Worm (Caenorhabditis elegans): Measurements from ENCODE around the gene R05D8.11.

DNA sequence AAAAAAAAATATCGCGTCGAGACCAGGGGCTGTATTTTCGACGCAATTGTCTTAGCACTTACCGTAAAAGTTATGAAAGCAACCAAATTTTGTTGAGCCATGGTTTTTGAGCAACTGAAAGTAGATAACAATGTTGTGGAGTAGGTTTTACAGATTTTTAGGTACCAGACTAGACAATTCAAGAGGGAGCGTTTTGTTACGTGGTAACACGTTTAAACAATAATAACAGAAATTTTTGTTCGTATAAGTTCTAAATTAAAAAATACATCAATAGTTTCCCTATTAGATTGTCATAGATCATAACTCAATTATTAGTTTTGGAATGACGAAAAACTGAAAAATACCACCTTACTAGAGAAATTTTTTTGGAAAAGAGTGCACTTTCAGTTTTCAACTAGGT, 30.7 kb downstream of the R05D8.11 start, which contains the start of gene srx-24:
- no peak for TF ChIP-seq akir-1 (GFP tag; optimal IDR thresholded peaks at IDR 0.05)
- TF ChIP-seq F57A8.1 (GFP tag; optimal IDR thresholded peaks at IDR 0.05): no peak
- TF ChIP-seq ztf-6 (GFP tag; IDR thresholded peaks at IDR 0.05): no peak
- no peak for TF ChIP-seq F10E7.11 (tag; optimal IDR thresholded peaks at IDR 0.05)
- TF ChIP-seq nhr-179 (tag; optimal IDR thresholded peaks at IDR 0.05): no peak
- TF ChIP-seq B0336.3 (GFP tag; IDR thresholded peaks at IDR 0.05): no peak
- TF ChIP-seq C06A6.2 (GFP tag; conservative IDR thresholded peaks at IDR 0.05): no peak
- no peak for TF ChIP-seq unc-130 (GFP tag; optimal IDR thresholded peaks at IDR 0.05)

All from whole organism, young adult.